Fruit fly (Drosophila melanogaster) whole organism, embryonic: ENCODE results near the gene Myo31DF.

Source experiments
- Ada2b ChIP-seq: fragments of 200-800 bp; sonication (Bioruptor generic); IDR thresholded peaks from 2 replicates; pipeline ENCODE4 v1.3.6; 2022; ENCODE audit warnings: missing biosample characterization, missing genetic modification characterization
- Asciz ChIP-seq: fragments of 200-800 bp; sonication (Bioruptor generic); optimal IDR thresholded peaks from 2 replicates; lab custom pipeline; 2017; ENCODE audit warnings: missing biosample characterization, mild to moderate bottlenecking, missing genetic modification characterization, missing genetic modification reagents
- Bgb ChIP-seq: fragments of 200-800 bp; sonication (Bioruptor generic); IDR thresholded peaks from 2 replicates; pipeline ENCODE4 v1.3.6; 2022; ENCODE audit warnings: missing biosample characterization, missing genetic modification characterization; ENCODE audit not compliant: partially characterized antibody
- Bteb2 ChIP-seq: fragments of 200-800 bp; sonication (Bioruptor generic); optimal IDR thresholded peaks from 2 replicates; lab custom pipeline; 2016; ENCODE audit warnings: missing biosample characterization, missing genetic modification characterization
- CG1024 ChIP-seq: fragments of 200-800 bp; sonication (Bioruptor generic); IDR thresholded peaks from 2 replicates; pipeline ENCODE4 v1.3.6; 2022; ENCODE audit warnings: missing biosample characterization, missing genetic modification characterization
- CG10959 ChIP-seq: fragments of 200-800 bp; sonication (Bioruptor generic); IDR thresholded peaks from 2 replicates; pipeline ENCODE4 v1.3.6; 2022; ENCODE audit warnings: missing biosample characterization, missing genetic modification characterization
- CG12236 ChIP-seq: fragments of 200-800 bp; sonication (Bioruptor generic); optimal IDR thresholded peaks from 2 replicates; lab custom pipeline; 2016; ENCODE audit warnings: missing biosample characterization, missing genetic modification characterization
- CG12769 ChIP-seq: fragments of 200-800 bp; sonication (Bioruptor generic); optimal IDR thresholded peaks from 2 replicates; lab custom pipeline; 2019; ENCODE audit warnings: missing biosample characterization, mild to moderate bottlenecking, missing genetic modification characterization, moderate library complexity
- CG13123 ChIP-seq: fragments of 200-800 bp; sonication (Bioruptor generic); optimal IDR thresholded peaks from 2 replicates; lab custom pipeline; 2016; ENCODE audit warnings: missing biosample characterization, missing genetic modification characterization
- CG14441 ChIP-seq: fragments of 200-800 bp; sonication (Bioruptor generic); IDR thresholded peaks from 2 replicates; pipeline ENCODE4 v1.3.6; 2022; ENCODE audit warnings: missing biosample characterization, missing genetic modification characterization
- CG15073 ChIP-seq: fragments of 200-800 bp; sonication (Bioruptor generic); optimal IDR thresholded peaks from 2 replicates; lab custom pipeline; 2016; ENCODE audit warnings: missing biosample characterization, missing genetic modification characterization
- CG1529 ChIP-seq: fragments of 200-800 bp; sonication (Bioruptor generic); optimal IDR thresholded peaks from 3 replicates; lab custom pipeline; 2018; ENCODE audit warnings: missing biosample characterization, missing genetic modification characterization
- CG1603 ChIP-seq: fragments of 200-800 bp; sonication (Bioruptor generic); optimal IDR thresholded peaks from 2 replicates; lab custom pipeline; 2019; ENCODE audit warnings: missing biosample characterization, mild to moderate bottlenecking, missing genetic modification characterization, moderate library complexity
- CG17912 ChIP-seq: fragments of 200-800 bp; sonication (Bioruptor generic); optimal IDR thresholded peaks from 2 replicates; lab custom pipeline; 2018; ENCODE audit warnings: missing biosample characterization, mild to moderate bottlenecking, missing genetic modification characterization
- CG2129 ChIP-seq: fragments of 200-800 bp; sonication (Bioruptor generic); IDR thresholded peaks from 2 replicates; pipeline ENCODE4 v1.3.6; 2022; ENCODE audit warnings: missing biosample characterization, missing genetic modification characterization; ENCODE audit not compliant: partially characterized antibody
- CG30431 ChIP-seq: fragments of 200-800 bp; sonication (Bioruptor generic); optimal IDR thresholded peaks from 2 replicates; lab custom pipeline; 2017; ENCODE audit warnings: missing biosample characterization, missing genetic modification characterization
- CG31441 ChIP-seq: fragments of 200-800 bp; sonication (Bioruptor generic); IDR thresholded peaks from 2 replicates; pipeline ENCODE4 v1.3.6; 2022; ENCODE audit warnings: missing biosample characterization, missing genetic modification characterization
- CG34376 ChIP-seq: fragments of 200-800 bp; sonication (Bioruptor generic); optimal IDR thresholded peaks from 2 replicates; lab custom pipeline; 2018; ENCODE audit warnings: missing biosample characterization, mild to moderate bottlenecking, missing genetic modification characterization
- CG6683 ChIP-seq: fragments of 200-800 bp; sonication (Bioruptor generic); optimal IDR thresholded peaks from 2 replicates; lab custom pipeline; 2017; ENCODE audit warnings: missing biosample characterization, mild to moderate bottlenecking, missing genetic modification characterization, missing genetic modification reagents
- CG7357 ChIP-seq: fragments of 200-800 bp; sonication (Bioruptor generic); IDR thresholded peaks from 3 replicates; pipeline ENCODE4 v1.3.6; 2022; ENCODE audit warnings: missing biosample characterization, missing genetic modification characterization
- CG7928 ChIP-seq: fragments of 200-800 bp; sonication (Bioruptor generic); optimal IDR thresholded peaks from 2 replicates; lab custom pipeline; 2017; ENCODE audit warnings: missing biosample characterization, mild to moderate bottlenecking, missing genetic modification characterization
- CG9727 ChIP-seq: fragments of 200-800 bp; sonication (Bioruptor generic); optimal IDR thresholded peaks from 3 replicates; lab custom pipeline; 2017; ENCODE audit warnings: missing biosample characterization, mild to moderate bottlenecking, missing genetic modification characterization
- Dad ChIP-seq: fragments of 200-800 bp; sonication (Bioruptor generic); optimal IDR thresholded peaks from 3 replicates; lab custom pipeline; 2016; ENCODE audit warnings: missing biosample characterization, missing genetic modification characterization
- Dbx ChIP-seq: fragments of 200-800 bp; sonication (Bioruptor generic); IDR thresholded peaks from 3 replicates; pipeline ENCODE4 v1.3.6; 2022; ENCODE audit warnings: missing biosample characterization, missing genetic modification characterization
- Dll ChIP-seq: fragments of 200-800 bp; sonication (Bioruptor generic); IDR thresholded peaks from 4 replicates; pipeline ENCODE4 v1.3.6; 2022; ENCODE audit warnings: missing biosample characterization, missing genetic modification characterization; ENCODE audit not compliant: partially characterized antibody
- Dref ChIP-seq: fragments of 200-800 bp; sonication (Bioruptor generic); IDR thresholded peaks from 2 replicates; pipeline ENCODE4 v1.3.6; 2022; ENCODE audit warnings: missing biosample characterization, missing genetic modification characterization
- Fer1 ChIP-seq: fragments of 200-800 bp; sonication (Bioruptor generic); optimal IDR thresholded peaks from 2 replicates; lab custom pipeline; 2017; ENCODE audit warnings: missing biosample characterization, mild to moderate bottlenecking, missing genetic modification characterization
- HLH3B ChIP-seq: fragments of 200-800 bp; sonication (Bioruptor generic); IDR thresholded peaks from 2 replicates; pipeline ENCODE4 v1.3.6; 2022; ENCODE audit warnings: missing biosample characterization, missing genetic modification characterization
- HLH4C ChIP-seq: fragments of 200-800 bp; sonication (Bioruptor generic); IDR thresholded peaks from 3 replicates; pipeline ENCODE4 v1.3.6; 2022; ENCODE audit warnings: missing biosample characterization, missing genetic modification characterization; ENCODE audit not compliant: partially characterized antibody
- Lhr ChIP-seq: fragments of 200-800 bp; sonication (Bioruptor generic); optimal IDR thresholded peaks from 3 replicates; lab custom pipeline; 2017; ENCODE audit warnings: mild to moderate bottlenecking, missing biosample characterization, missing genetic modification reagents, missing genetic modification characterization
- Nf-YC ChIP-seq: fragments of 200-800 bp; optimal IDR thresholded peaks from 3 replicates; lab custom pipeline; 2019; ENCODE audit warnings: missing biosample characterization, mild to moderate bottlenecking, missing genetic modification characterization, moderate library complexity
- ase ChIP-seq: fragments of 200-800 bp; sonication (Bioruptor generic); IDR thresholded peaks from 3 replicates; pipeline ENCODE4 v1.3.6; 2022; ENCODE audit warnings: missing biosample characterization, missing genetic modification characterization
- az2 ChIP-seq: fragments of 200-800 bp; sonication (Bioruptor generic); optimal IDR thresholded peaks from 3 replicates; lab custom pipeline; 2016; ENCODE audit warnings: missing biosample characterization, missing genetic modification characterization
- cas ChIP-seq: fragments of 200-800 bp; sonication (Bioruptor generic); IDR thresholded peaks from 2 replicates; pipeline ENCODE4 v1.3.6; 2022; ENCODE audit warnings: missing biosample characterization, missing genetic modification characterization
- chinmo ChIP-seq: fragments of 200-800 bp; sonication (Bioruptor generic); IDR thresholded peaks from 4 replicates; pipeline ENCODE4 v1.3.6; 2022; ENCODE audit warnings: missing biosample characterization, missing genetic modification characterization; ENCODE audit not compliant: partially characterized antibody
- fu2 ChIP-seq: fragments of 200-800 bp; sonication (Bioruptor generic); optimal IDR thresholded peaks from 2 replicates; lab custom pipeline; 2016; ENCODE audit warnings: missing biosample characterization, missing genetic modification characterization
- ham ChIP-seq: fragments of 200-800 bp; sonication (Bioruptor generic); IDR thresholded peaks from 2 replicates; pipeline ENCODE4 v1.3.6; 2022; ENCODE audit warnings: missing biosample characterization, missing genetic modification characterization
- jigr1 ChIP-seq: fragments of 200-800 bp; sonication (Bioruptor generic); IDR thresholded peaks from 3 replicates; pipeline ENCODE4 v1.3.6; 2022; ENCODE audit warnings: missing biosample characterization, missing genetic modification characterization
- lab ChIP-seq: fragments of 200-800 bp; sonication (Bioruptor generic); optimal IDR thresholded peaks from 3 replicates; lab custom pipeline; 2017; ENCODE audit warnings: missing biosample characterization, missing genetic modification characterization, mild to moderate bottlenecking, moderate library complexity, missing genetic modification reagents
- lmd ChIP-seq: fragments of 200-800 bp; sonication (Bioruptor generic); IDR thresholded peaks from 2 replicates; pipeline ENCODE4 v1.3.6; 2022; ENCODE audit warnings: missing biosample characterization, missing genetic modification characterization
- peb ChIP-seq: fragments of 200-800 bp; sonication (Bioruptor generic); IDR thresholded peaks from 2 replicates; pipeline ENCODE4 v1.3.6; 2022; ENCODE audit warnings: missing biosample characterization, missing genetic modification characterization
- pnt ChIP-seq: fragments of 200-800 bp; sonication (Bioruptor generic); optimal IDR thresholded peaks from 3 replicates; lab custom pipeline; 2016; ENCODE audit warnings: missing biosample characterization, missing genetic modification characterization
- salm ChIP-seq: fragments of 200-800 bp; sonication (Bioruptor generic); optimal IDR thresholded peaks from 2 replicates; lab custom pipeline; 2018; ENCODE audit warnings: missing biosample characterization, mild to moderate bottlenecking, missing genetic modification characterization
- sim ChIP-seq: fragments of 200-800 bp; sonication (Bioruptor generic); IDR thresholded peaks from 2 replicates; pipeline ENCODE4 v1.3.6; 2022; ENCODE audit warnings: missing biosample characterization, missing genetic modification characterization
- trem ChIP-seq: fragments of 200-800 bp; optimal IDR thresholded peaks from 3 replicates; lab custom pipeline; 2019; ENCODE audit warnings: missing biosample characterization, mild to moderate bottlenecking, missing genetic modification characterization, moderate library complexity
- unc-4 ChIP-seq: fragments of 200-800 bp; sonication (Bioruptor generic); IDR thresholded peaks from 2 replicates; pipeline ENCODE4 v1.3.6; 2022; ENCODE audit warnings: missing biosample characterization, missing genetic modification characterization; ENCODE audit not compliant: partially characterized antibody
- wek ChIP-seq: fragments of 200-800 bp; sonication (Bioruptor generic); optimal IDR thresholded peaks from 3 replicates; lab custom pipeline; 2018; ENCODE audit warnings: missing biosample characterization, mild to moderate bottlenecking, missing genetic modification characterization, moderate library complexity
- zen ChIP-seq: fragments of 200-800 bp; sonication (Bioruptor generic); optimal IDR thresholded peaks from 3 replicates; lab custom pipeline; 2018; ENCODE audit warnings: missing biosample characterization, mild to moderate bottlenecking, missing genetic modification characterization, moderate library complexity
- zfh1 ChIP-seq: fragments of 200-800 bp; sonication (Bioruptor generic); IDR thresholded peaks from 3 replicates; pipeline ENCODE4 v1.3.6; 2022; ENCODE audit warnings: missing biosample characterization, missing genetic modification characterization

Gene Myo31DF

dm6 chr2L:10506557-10507252, at the start of gene Myo31DF, which contains the start of gene CG6094 (continued):
- TF ChIP-seq Ada2b (GFP tag; lab: Robert Waterston, UW) (no peak), unc-4 (GFP tag; lab: Robert Waterston, UW) (peak; percentile 25; the same call in 1 of the 2 replicates), Fer1 (GFP tag; lab: Kevin White, UChicago) (peak; percentile 39), chinmo (peak; percentile 80), wek (peak; percentile 19), CG9727 (GFP tag; lab: Kevin White, UChicago) (peak; percentile 33), fu2 (GFP tag; lab: Kevin White, UChicago) (peak; percentile 43), CG34376 (GFP tag; lab: Kevin White, UChicago) (peak; percentile 54), zen (tag; lab: Kevin White, UChicago) (peak; percentile 62), jigr1 (GFP tag; lab: Robert Waterston, UW) (no peak), zfh1 (GFP tag; lab: Robert Waterston, UW) (0 out of 3 replicates have a peak, but pooled peaks have one; percentile 24), HLH3B (GFP tag; lab: Robert Waterston, UW) (no peak), CG17912 (GFP tag; lab: Kevin White, UChicago) (no peak), lab (GFP tag; lab: Kevin White, UChicago) (peak; percentile 46), Asciz (GFP tag; lab: Kevin White, UChicago) (no peak), Dll (GFP tag; lab: Robert Waterston, UW) (no peak), Bteb2 (GFP tag; lab: Kevin White, UChicago) (no peak), CG1529 (no peak), CG15073 (no peak), Lhr (GFP tag; lab: Kevin White, UChicago) (peak; percentile 89), Dbx (GFP tag; lab: Robert Waterston, UW) (peak; percentile 80; the same call in 2 of the 3 replicates), Bgb (GFP tag; lab: Robert Waterston, UW) (peak; percentile 75), az2 (GFP tag; lab: Kevin White, UChicago) (no peak), cas (no peak), ase (GFP tag; lab: Robert Waterston, UW) (peak; percentile 40; the same call in 1 of the 3 replicates), CG14441 (GFP tag; lab: Robert Waterston, UW) (0 out of 2 replicates have a peak, but pooled peaks have one; percentile 34), CG30431 (GFP tag; lab: Kevin White, UChicago) (no peak), Dad (GFP tag; lab: Kevin White, UChicago) (peak; percentile 55), ham (GFP tag; lab: Robert Waterston, UW) (no peak), pnt (GFP tag; lab: Kevin White, UChicago) (peak; percentile 7), peb (GFP tag; lab: Robert Waterston, UW) (no peak), HLH4C (GFP tag; lab: Robert Waterston, UW) (0 out of 3 replicates have a peak, but pooled peaks have one; percentile 10), lmd (GFP tag; lab: Robert Waterston, UW) (peak; percentile 5; the same call in 1 of the 2 replicates), CG1024 (peak; percentile 41; the same call in 1 of the 2 replicates), CG6683 (GFP tag; lab: Kevin White, UChicago) (no peak), CG31441 (GFP tag; lab: Robert Waterston, UW) (no peak), CG12769 (tag; lab: Kevin White, UChicago) (peak; percentile 76), CG13123 (GFP tag; lab: Kevin White, UChicago) (no peak), sim (no peak), Dref (no peak; the same call in none of the 2 replicates), CG1603 (peak; percentile 81), trem (tag; lab: Kevin White, UChicago) (peak; percentile 80), CG7928 (GFP tag; lab: Kevin White, UChicago) (peak; percentile 35), CG12236 (GFP tag; lab: Kevin White, UChicago) (no peak), Nf-YC (peak; percentile 19), CG7357 (GFP tag; lab: Robert Waterston, UW) (peak; percentile 99), CG10959 (GFP tag; lab: Robert Waterston, UW) (no peak), salm (tag; lab: Kevin White, UChicago) (peak; percentile 1), CG2129 (GFP tag; lab: Robert Waterston, UW) (no peak)
